Fruit fly (Drosophila melanogaster) whole organism, embryonic: ENCODE data around the gene CG10232.

Source experiments
- ATbp ChIP-seq: fragments of 200-800 bp; sonication (Bioruptor generic); optimal IDR thresholded peaks from 2 replicates; lab custom pipeline; 2017; ENCODE audit warnings: missing biosample characterization, mild to moderate bottlenecking, missing genetic modification characterization, missing genetic modification reagents
- CG10565 ChIP-seq: fragments of 200-800 bp; sonication (Bioruptor generic); optimal IDR thresholded peaks from 3 replicates; lab custom pipeline; 2016; ENCODE audit warnings: missing biosample characterization, mild to moderate bottlenecking, missing genetic modification characterization
- CG11247 ChIP-seq: fragments of 200-800 bp; sonication (Bioruptor generic); IDR thresholded peaks from 2 replicates; pipeline ENCODE4 v1.3.6; 2022; ENCODE audit warnings: missing biosample characterization, missing genetic modification characterization
- CG11456 ChIP-seq: fragments of 200-800 bp; sonication (Bioruptor generic); IDR thresholded peaks from 3 replicates; pipeline ENCODE4 v1.3.6; 2022; ENCODE audit warnings: missing biosample characterization, missing genetic modification characterization
- CG11696 ChIP-seq: fragments of 200-800 bp; sonication (Bioruptor generic); IDR thresholded peaks from 2 replicates; pipeline ENCODE4 v1.3.6; 2022; ENCODE audit warnings: missing biosample characterization, missing genetic modification characterization
- CG12769 ChIP-seq: fragments of 200-800 bp; sonication (Bioruptor generic); optimal IDR thresholded peaks from 2 replicates; lab custom pipeline; 2019; ENCODE audit warnings: missing biosample characterization, mild to moderate bottlenecking, missing genetic modification characterization, moderate library complexity
- CG14710 ChIP-seq: fragments of 200-800 bp; sonication (Bioruptor generic); optimal IDR thresholded peaks from 3 replicates; lab custom pipeline; 2019; ENCODE audit warnings: missing biosample characterization, mild to moderate bottlenecking, missing genetic modification characterization, moderate library complexity
- CG15073 ChIP-seq: fragments of 200-800 bp; sonication (Bioruptor generic); optimal IDR thresholded peaks from 2 replicates; lab custom pipeline; 2016; ENCODE audit warnings: missing biosample characterization, missing genetic modification characterization
- CG1792 ChIP-seq: fragments of 200-800 bp; sonication (Bioruptor generic); optimal IDR thresholded peaks from 2 replicates; lab custom pipeline; 2016; ENCODE audit warnings: missing biosample characterization, missing genetic modification characterization
- CG18262 ChIP-seq: fragments of 200-800 bp; optimal IDR thresholded peaks from 3 replicates; lab custom pipeline; 2019; ENCODE audit warnings: missing biosample characterization, mild to moderate bottlenecking, missing genetic modification characterization, moderate library complexity
- CG31224 ChIP-seq: fragments of 200-800 bp; sonication (Bioruptor generic); IDR thresholded peaks from 2 replicates; pipeline ENCODE4 v1.3.6; 2022; ENCODE audit warnings: missing biosample characterization, missing genetic modification characterization
- CG32532 ChIP-seq: fragments of 200-800 bp; sonication (Bioruptor generic); IDR thresholded peaks from 2 replicates; pipeline ENCODE4 v1.3.6; 2022; ENCODE audit warnings: missing biosample characterization, missing genetic modification characterization
- CG3407 ChIP-seq: fragments of 200-800 bp; sonication (Bioruptor generic); optimal IDR thresholded peaks from 2 replicates; lab custom pipeline; 2018; ENCODE audit warnings: missing biosample characterization, mild to moderate bottlenecking, missing genetic modification characterization
- CG4328 ChIP-seq: fragments of 200-800 bp; sonication (Bioruptor generic); optimal IDR thresholded peaks from 3 replicates; lab custom pipeline; 2017; ENCODE audit warnings: missing biosample characterization, missing genetic modification reagents, missing genetic modification characterization
- CG4820 ChIP-seq: fragments of 200-800 bp; sonication (Bioruptor generic); optimal IDR thresholded peaks from 3 replicates; lab custom pipeline; 2016; ENCODE audit warnings: missing biosample characterization, missing genetic modification characterization
- CG6175 ChIP-seq: fragments of 200-800 bp; sonication (Bioruptor generic); IDR thresholded peaks from 3 replicates; pipeline ENCODE4 v1.3.6; 2022; ENCODE audit warnings: missing biosample characterization, missing genetic modification characterization
- CG6689 ChIP-seq: fragments of 200-800 bp; sonication (Bioruptor generic); IDR thresholded peaks from 2 replicates; pipeline ENCODE4 v1.3.6; 2022; ENCODE audit warnings: missing biosample characterization, missing genetic modification characterization
- CG8281 ChIP-seq: fragments of 200-800 bp; sonication (Bioruptor generic); optimal IDR thresholded peaks from 2 replicates; lab custom pipeline; 2018; ENCODE audit warnings: missing biosample characterization, mild to moderate bottlenecking, missing genetic modification characterization, moderate library complexity
- CG9727 ChIP-seq: fragments of 200-800 bp; sonication (Bioruptor generic); optimal IDR thresholded peaks from 3 replicates; lab custom pipeline; 2017; ENCODE audit warnings: missing biosample characterization, mild to moderate bottlenecking, missing genetic modification characterization
- Chrac-16 ChIP-seq: fragments of 200-800 bp; sonication (Bioruptor generic); optimal IDR thresholded peaks from 3 replicates; lab custom pipeline; 2016; ENCODE audit warnings: missing biosample characterization, missing genetic modification characterization
- CrebB ChIP-seq: fragments of 200-800 bp; sonication (Bioruptor generic); optimal IDR thresholded peaks from 3 replicates; lab custom pipeline; 2018; ENCODE audit warnings: missing biosample characterization, mild to moderate bottlenecking, missing genetic modification characterization
- Dref ChIP-seq: fragments of 200-800 bp; sonication (Bioruptor generic); IDR thresholded peaks from 2 replicates; pipeline ENCODE4 v1.3.6; 2022; ENCODE audit warnings: missing biosample characterization, missing genetic modification characterization
- HmgZ ChIP-seq: fragments of 200-800 bp; sonication (Bioruptor generic); optimal IDR thresholded peaks from 2 replicates; lab custom pipeline; 2018; ENCODE audit warnings: missing biosample characterization, mild to moderate bottlenecking, missing genetic modification characterization
- Med ChIP-seq: fragments of 200-800 bp; sonication (Bioruptor generic); peaks from one replicate; lab custom pipeline; 2016; ENCODE audit warnings: missing biosample characterization, missing genetic modification characterization, mild to moderate bottlenecking, inconsistent platforms, moderate library complexity
- NK7.1 ChIP-seq: fragments of 200-800 bp; sonication (Bioruptor generic); optimal IDR thresholded peaks from 3 replicates; lab custom pipeline; 2016; ENCODE audit warnings: missing biosample characterization, missing genetic modification characterization
- Sox100B ChIP-seq: fragments of 200-800 bp; sonication (Bioruptor generic); optimal IDR thresholded peaks from 3 replicates; lab custom pipeline; 2018; ENCODE audit warnings: missing biosample characterization, mild to moderate bottlenecking, missing genetic modification characterization
- Stat92E ChIP-seq, 3 experiments: fragments of >200 bp in 2 of 3; fragments of 200-800 bp in 1 of 3; sonication (Bioruptor generic) in 1 of 3; optimal IDR thresholded peaks; 2 replicates each; lab custom pipeline; 2017 to 2019; ENCODE audit warnings: missing biosample characterization in 3 of 3, missing genetic modification characterization in 3 of 3, mild to moderate bottlenecking in 1 of 3, moderate library complexity in 1 of 3
- ac ChIP-seq: fragments of 200-800 bp; sonication (Bioruptor generic); optimal IDR thresholded peaks from 3 replicates; lab custom pipeline; 2017; ENCODE audit warnings: missing biosample characterization, mild to moderate bottlenecking, missing genetic modification characterization
- da ChIP-seq: fragments of 200-800 bp; sonication (Bioruptor generic); optimal IDR thresholded peaks from 2 replicates; lab custom pipeline; 2016; ENCODE audit warnings: missing biosample characterization, missing genetic modification characterization
- disco-r ChIP-seq: fragments of 200-800 bp; sonication (Bioruptor generic); optimal IDR thresholded peaks from 2 replicates; lab custom pipeline; 2016; ENCODE audit warnings: missing biosample characterization, missing genetic modification characterization
- gce ChIP-seq: fragments of 200-800 bp; sonication (Bioruptor generic); IDR thresholded peaks from 3 replicates; pipeline ENCODE4 v1.3.6; 2022; ENCODE audit warnings: missing biosample characterization, missing genetic modification characterization
- kah ChIP-seq: fragments of 200-800 bp; sonication (Bioruptor generic); optimal IDR thresholded peaks from 2 replicates; lab custom pipeline; 2018; ENCODE audit warnings: missing biosample characterization, mild to moderate bottlenecking, missing genetic modification characterization
- salm ChIP-seq: fragments of 200-800 bp; sonication (Bioruptor generic); optimal IDR thresholded peaks from 2 replicates; lab custom pipeline; 2018; ENCODE audit warnings: missing biosample characterization, mild to moderate bottlenecking, missing genetic modification characterization
- sim ChIP-seq: fragments of 200-800 bp; sonication (Bioruptor generic); IDR thresholded peaks from 2 replicates; pipeline ENCODE4 v1.3.6; 2022; ENCODE audit warnings: missing biosample characterization, missing genetic modification characterization
- trem ChIP-seq: fragments of 200-800 bp; optimal IDR thresholded peaks from 3 replicates; lab custom pipeline; 2019; ENCODE audit warnings: missing biosample characterization, mild to moderate bottlenecking, missing genetic modification characterization, moderate library complexity
- zen2 ChIP-seq: fragments of 200-800 bp; sonication (Bioruptor generic); IDR thresholded peaks from 3 replicates; pipeline ENCODE4 v1.3.6; 2022; ENCODE audit warnings: missing biosample characterization, missing genetic modification characterization; ENCODE audit not compliant: partially characterized antibody
- zfh2 ChIP-seq: fragments of 200-800 bp; sonication (Bioruptor generic); optimal IDR thresholded peaks from 2 replicates; lab custom pipeline; 2016; ENCODE audit warnings: missing biosample characterization, missing genetic modification characterization

The CG10232 gene

DNA sequence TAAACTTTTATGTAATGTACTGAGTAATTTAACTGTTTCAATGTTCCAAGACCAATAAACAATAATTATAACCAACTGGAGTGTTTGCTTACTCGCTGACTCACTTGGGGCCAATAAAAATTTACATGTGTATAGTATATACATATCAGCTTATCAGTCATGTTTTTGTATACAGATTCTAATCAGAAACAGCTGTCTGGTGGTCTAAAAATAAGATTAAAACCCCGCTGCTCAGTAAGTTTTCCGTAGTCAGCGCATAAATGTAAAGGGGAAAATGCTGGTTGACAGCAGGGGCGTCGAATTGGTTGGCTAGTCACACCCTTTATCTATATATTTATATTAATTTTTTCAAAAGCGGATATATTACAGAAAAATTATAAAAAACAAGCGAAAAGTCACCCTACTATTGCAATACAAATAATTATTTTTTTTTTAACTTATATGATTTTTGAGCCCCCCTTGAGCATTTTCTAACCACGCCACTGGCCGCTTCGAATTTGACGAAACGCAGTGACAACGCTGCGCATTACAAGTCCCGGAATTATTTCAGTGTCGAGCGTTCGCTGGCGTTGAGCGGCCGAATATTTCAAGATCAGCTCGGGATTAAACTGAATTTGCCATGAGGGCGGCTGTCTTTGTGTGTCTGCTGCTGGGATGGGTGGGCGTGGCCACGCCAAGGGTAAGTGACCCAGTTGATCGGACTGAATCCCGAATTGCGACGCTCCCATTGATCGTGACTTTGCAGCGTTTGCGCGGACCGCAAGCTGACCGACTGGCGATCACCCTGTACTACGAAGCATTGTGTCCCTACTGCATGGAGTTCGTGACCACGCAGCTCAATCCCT lies 42.9 kb downstream of the CG10232 start, which contains the start of gene GILT2 (continued):
- peak; percentile 92 for TF ChIP-seq CG4820 (GFP tag; lab: Kevin White, UChicago)
- TF ChIP-seq CG6689 (GFP tag; lab: Robert Waterston, UW) = peak; percentile 93
- peak; percentile 39; the same call in 1 of the 3 replicates for TF ChIP-seq CG6175 (GFP tag; lab: Robert Waterston, UW)
- peak; percentile 80 for TF ChIP-seq CrebB (tag; lab: Kevin White, UChicago)
- TF ChIP-seq zen2 (GFP tag; lab: Robert Waterston, UW) = no peak
- peak; percentile 81 for TF ChIP-seq HmgZ (tag; lab: Kevin White, UChicago)
- TF ChIP-seq gce (GFP tag; lab: Robert Waterston, UW) = peak; percentile 85
- peak; percentile 89 for TF ChIP-seq CG32532
- peak; percentile 78 for TF ChIP-seq CG8281
- peak; percentile 37 for TF ChIP-seq CG10565 (GFP tag; lab: Kevin White, UChicago)
- peak; percentile 6 for TF ChIP-seq zfh2 (GFP tag; lab: Kevin White, UChicago)
- peak; percentile 91 for TF ChIP-seq Sox100B (GFP tag; lab: Kevin White, UChicago)
- TF ChIP-seq Chrac-16 (GFP tag; lab: Kevin White, UChicago) = peak; percentile 85
- TF ChIP-seq CG31224 (GFP tag; lab: Robert Waterston, UW) = peak; percentile 85
- TF ChIP-seq da (GFP tag; lab: Kevin White, UChicago) = peak; percentile 16
- TF ChIP-seq CG3407 (GFP tag; lab: Kevin White, UChicago) = peak; percentile 79
- TF ChIP-seq disco-r (GFP tag; lab: Kevin White, UChicago) = no peak
- TF ChIP-seq CG1792 (GFP tag; lab: Kevin White, UChicago) = peak; percentile 44
- TF ChIP-seq CG12769 = no peak
- TF ChIP-seq sim = peak; percentile 91
- peak; percentile 78 for TF ChIP-seq salm (tag; lab: Kevin White, UChicago)
- peak; percentile 91 for TF ChIP-seq CG18262 (tag; lab: Kevin White, UChicago)
- TF ChIP-seq ac (GFP tag; lab: Kevin White, UChicago) = peak; percentile 57
- TF ChIP-seq CG15073 (GFP tag; lab: Kevin White, UChicago) = peak; percentile 15
- peak; percentile 58 for TF ChIP-seq CG11696
- peak; percentile 88 for TF ChIP-seq kah (GFP tag; lab: Kevin White, UChicago)
- peak; percentile 94 for TF ChIP-seq CG9727 (GFP tag; lab: Kevin White, UChicago)
- TF ChIP-seq CG4328 (GFP tag; lab: Kevin White, UChicago) = peak; percentile 82
- peak; percentile 73 for TF ChIP-seq trem (tag; lab: Kevin White, UChicago)
- peak; percentile 88 for TF ChIP-seq ATbp (GFP tag; lab: Kevin White, UChicago)
- no peak for TF ChIP-seq Dref (GFP tag; lab: Robert Waterston, UW)
- TF ChIP-seq Stat92E (GFP tag; optimal IDR thresholded peaks at IDR 0.05; lab: Kevin White, UChicago) = peak in 1 of 3 experiments; percentile 78
- TF ChIP-seq CG14710 (tag; lab: Kevin White, UChicago) = peak; percentile 90
- TF ChIP-seq CG11456 = peak; percentile 85

DNA sequence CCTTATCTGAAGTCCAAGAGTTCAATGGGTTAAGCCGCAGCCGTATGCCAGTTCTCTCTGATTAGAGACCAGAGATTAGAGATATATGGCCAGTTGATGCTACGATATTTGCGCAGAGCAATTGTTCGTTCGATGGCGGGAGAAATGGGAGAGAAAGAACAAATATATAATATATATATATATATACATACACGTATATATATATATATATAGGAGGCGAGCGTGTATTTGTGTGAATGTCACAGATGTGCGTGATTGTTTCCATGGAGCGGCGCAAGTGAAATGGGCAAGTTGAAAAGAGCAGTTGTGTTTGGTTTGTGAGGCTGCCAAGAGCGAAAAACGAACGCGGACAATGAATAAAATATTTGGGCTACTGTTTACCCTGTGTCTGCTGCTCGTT lies 44.4 kb downstream of the CG10232 start, which contains the start of gene GILT3:
TSS of gene GILT3 (plus strand) at position 301 of the 400 bp plus-strand sequence.
- TF ChIP-seq NK7.1 (GFP tag; lab: Kevin White, UChicago) (no peak), CG32532 (0 out of 2 replicates have a peak, but pooled peaks have one; percentile 25), Med (GFP tag; lab: Kevin White, UChicago) (peak; percentile 6), CG11247 (GFP tag; lab: Robert Waterston, UW) (no peak)
